Worm (Caenorhabditis elegans): Measurements from ENCODE around the gene ttr-10.

The ttr-10 gene

DNA sequence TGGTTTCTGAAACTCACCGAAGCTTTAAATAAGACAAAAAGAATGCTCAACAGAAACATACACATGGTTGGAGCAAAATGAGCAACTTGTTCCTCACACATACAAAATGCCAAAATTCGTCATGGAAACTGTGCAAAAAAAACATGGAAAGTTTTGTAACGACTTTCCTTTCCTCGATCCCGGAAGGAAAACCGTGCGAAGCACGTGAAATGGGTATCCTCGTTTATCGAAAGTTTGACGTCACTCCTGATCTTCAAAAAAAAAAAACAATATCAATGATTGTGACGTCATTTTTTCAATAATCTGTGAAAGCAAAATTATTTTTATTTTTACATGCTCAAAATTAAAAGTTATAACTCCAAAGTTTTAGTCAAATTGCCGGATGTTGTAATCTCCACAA, 16.6 kb upstream of the ttr-10 start, which contains the start of gene clec-212:
Gene clec-212, minus strand, starts transcription at position 101 of the 400 bp plus-strand sequence.
- TF ChIP-seq spr-3 (GFP tag; optimal IDR thresholded peaks at IDR 0.05) (no peak), Y105C5A.15 (GFP tag; IDR thresholded peaks at IDR 0.05) (no peak), egl-27 (tag; optimal IDR thresholded peaks at IDR 0.05) (no peak), mep-1 (tag; optimal IDR thresholded peaks at IDR 0.05) (no peak), nhr-41 (GFP tag; IDR thresholded peaks at IDR 0.05) (no peak), ctbp-1 (GFP tag; IDR thresholded peaks at IDR 0.05) (no peak), nhr-48 (tag; optimal IDR thresholded peaks at IDR 0.05) (no peak), ztf-11 (tag; optimal IDR thresholded peaks at IDR 0.05) (no peak), ztf-7 (tag; optimal IDR thresholded peaks at IDR 0.05) (no peak), nhr-6 (tag; optimal IDR thresholded peaks at IDR 0.05) (no peak), D1046.2 (GFP tag; IDR thresholded peaks at IDR 0.05) (no peak), Y75B8A.6 (GFP tag; IDR thresholded peaks at IDR 0.05) (no peak), lir-3 (tag; optimal IDR thresholded peaks at IDR 0.05) (no peak), mxl-2 (GFP tag; conservative IDR thresholded peaks at IDR 0.05) (no peak), aha-1 (tag) (no peak), fkh-10 (GFP tag; optimal IDR thresholded peaks at IDR 0.05) (no peak), zip-11 (GFP tag; IDR thresholded peaks at IDR 0.05) (no peak), zip-2 (tag; optimal IDR thresholded peaks at IDR 0.05) (no peak), tra-1 (GFP tag; IDR thresholded peaks at IDR 0.05) (no peak)

DNA sequence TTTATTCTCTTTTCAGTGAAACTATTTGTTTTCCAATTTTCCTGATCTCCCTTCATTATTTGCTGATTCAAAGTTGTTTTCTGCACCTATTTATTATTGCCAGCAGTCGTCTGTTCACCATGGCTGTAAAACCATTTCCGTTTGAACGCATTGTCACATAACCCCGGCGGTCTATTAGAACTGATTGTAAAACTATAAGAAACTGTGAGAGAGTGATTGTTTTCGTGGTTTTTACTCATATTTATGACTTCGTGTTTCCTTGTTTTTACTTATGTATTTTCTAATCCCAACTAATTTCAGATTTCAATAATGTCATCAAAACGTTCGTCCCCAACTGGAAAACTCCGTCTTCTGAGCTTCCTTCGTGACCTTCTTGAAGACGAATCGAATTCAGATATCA, 9.2 kb upstream of the ttr-10 start, which contains the start of gene F19F10.1:
Gene F19F10.1, plus strand, starts transcription at position 301 of the 400 bp plus-strand sequence.
- TF ChIP-seq T26A8.4 (GFP tag; IDR thresholded peaks at IDR 0.05) (no peak), fkh-10 (GFP tag; optimal IDR thresholded peaks at IDR 0.05) (no peak), aha-1 (tag) (no peak), nhr-28 (tag; optimal IDR thresholded peaks at IDR 0.05) (no peak), hlh-30 (tag; optimal IDR thresholded peaks at IDR 0.05; ENCODE audit: insufficient read depth) (no peak), T20F7.1 (GFP tag; optimal IDR thresholded peaks at IDR 0.05) (no peak), daf-16 (GFP tag; optimal IDR thresholded peaks at IDR 0.05) (no peak), daf-16 (tag; optimal IDR thresholded peaks at IDR 0.05) (no peak), php-3 (GFP tag; IDR thresholded peaks at IDR 0.05) (no peak), ceh-82 (tag; optimal IDR thresholded peaks at IDR 0.05) (no peak), sdz-12 (GFP tag; optimal IDR thresholded peaks at IDR 0.05) (no peak), mdl-1 (tag; optimal IDR thresholded peaks at IDR 0.05) (no peak), lsy-2 (tag; optimal IDR thresholded peaks at IDR 0.05) (no peak), Y105C5A.15 (GFP tag; IDR thresholded peaks at IDR 0.05) (no peak), snpc-1.2 (GFP tag; IDR thresholded peaks at IDR 0.05) (no peak), nhr-11 (tag; optimal IDR thresholded peaks at IDR 0.05) (no peak), zfp-2 (tag; optimal IDR thresholded peaks at IDR 0.05) (no peak), lin-1 (GFP tag; IDR thresholded peaks at IDR 0.05) (no peak), daf-19 (GFP tag; conservative IDR thresholded peaks at IDR 0.05) (no peak)

DNA sequence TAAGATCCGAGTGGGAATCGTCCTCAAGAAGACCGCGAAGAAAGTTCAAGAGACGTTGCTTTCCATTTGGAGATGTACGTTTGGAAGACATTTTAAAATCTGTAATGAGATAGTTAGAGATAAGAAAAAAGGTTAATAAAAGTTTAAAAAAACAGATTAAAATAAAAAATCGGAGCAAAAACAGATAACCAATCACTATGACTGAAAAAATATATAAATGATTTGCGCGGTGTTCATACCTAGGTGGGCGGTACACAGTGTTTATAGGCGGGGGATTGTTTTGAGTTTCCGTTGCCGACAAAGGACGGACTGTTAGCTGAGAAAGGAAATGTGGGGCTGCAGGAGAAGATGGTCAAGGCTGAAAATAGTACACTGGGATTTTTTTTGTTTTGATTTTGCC, 5.0 kb upstream of the ttr-10 start, which contains the start of gene ets-7:
Gene ets-7, minus strand, starts transcription at position 101 of the 400 bp plus-strand sequence.
- TF ChIP-seq lsy-2 (tag; optimal IDR thresholded peaks at IDR 0.05) (no peak), lin-38 (GFP tag; IDR thresholded peaks at IDR 0.05) (no peak), aly-2 (tag; optimal IDR thresholded peaks at IDR 0.05) (no peak), nhr-76 (tag; optimal IDR thresholded peaks at IDR 0.05) (no peak), mxl-2 (GFP tag; conservative IDR thresholded peaks at IDR 0.05) (no peak), pha-4 (GFP tag; IDR thresholded peaks at IDR 0.05) (no peak), pha-4 (tag; optimal IDR thresholded peaks at IDR 0.05) (no peak), zip-11 (GFP tag; IDR thresholded peaks at IDR 0.05) (no peak), sdz-12 (GFP tag; optimal IDR thresholded peaks at IDR 0.05) (no peak), F26F4.8 (GFP tag; conservative IDR thresholded peaks at IDR 0.05) (no peak), dmd-6 (GFP tag; IDR thresholded peaks at IDR 0.05) (no peak), set-16 (GFP tag; IDR thresholded peaks at IDR 0.05) (no peak)

Data from whole organism, L4 larva.